Worm (Caenorhabditis elegans) whole organism, L4/young adult: ENCODE results near the gene comt-3.

Experiments used
- W03F9.2 ChIP-seq: fragments of 150-350 bp; optimal IDR thresholded peaks from 2 replicates; lab custom pipeline; 2014; ENCODE audit warnings: missing biosample characterization, missing genetic modification characterization
- dao-5 ChIP-seq: sonication (generic microtip); optimal IDR thresholded peaks from 2 replicates; lab custom pipeline; 2016; ENCODE audit warnings: missing genotype, missing genetic modification characterization, moderate library complexity, missing compliant biosample characterization
- him-1 ChIP-seq: sonication (generic microtip); optimal IDR thresholded peaks from 2 replicates; lab custom pipeline; 2016; ENCODE audit warnings: missing genotype, missing genetic modification reagents, missing genetic modification characterization, missing compliant biosample characterization

DNA sequence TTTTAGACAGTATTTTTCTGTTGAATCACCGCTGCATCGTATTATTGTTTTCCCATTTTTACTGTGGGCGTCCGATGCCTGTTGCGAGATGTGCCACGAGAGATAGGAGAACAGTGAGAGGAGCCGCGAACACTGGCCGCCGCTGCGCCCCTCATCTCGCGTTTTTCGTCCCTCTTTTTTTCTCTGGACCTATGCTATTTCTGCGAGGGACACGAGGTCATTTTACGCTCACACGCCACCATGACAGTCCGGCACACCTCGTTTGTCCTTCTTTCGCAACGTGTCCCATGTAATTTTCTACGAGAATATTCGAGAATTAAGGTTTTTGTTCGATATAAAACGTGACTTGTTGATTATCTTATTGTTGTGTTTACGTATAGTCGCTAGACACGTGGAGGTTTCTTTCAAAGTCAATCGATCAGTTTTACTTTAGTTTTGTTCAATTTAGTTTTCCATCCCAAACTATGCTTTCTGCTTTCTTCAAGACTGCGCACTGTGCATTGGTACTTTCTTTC lies 10.7 kb downstream of the comt-3 start, which contains the start of gene lbp-9:
- no peak for TF ChIP-seq W03F9.2
- no peak for TF ChIP-seq him-1
- no peak for TF ChIP-seq dao-5 (tag; lab: Kevin White, UChicago)
